Worm (Caenorhabditis elegans): ENCODE measurements around the gene T19C3.7.
A peak's percentile ranks its signal among the peaks of the same experiment; 100 is the strongest.

The T19C3.7 gene

DNA sequence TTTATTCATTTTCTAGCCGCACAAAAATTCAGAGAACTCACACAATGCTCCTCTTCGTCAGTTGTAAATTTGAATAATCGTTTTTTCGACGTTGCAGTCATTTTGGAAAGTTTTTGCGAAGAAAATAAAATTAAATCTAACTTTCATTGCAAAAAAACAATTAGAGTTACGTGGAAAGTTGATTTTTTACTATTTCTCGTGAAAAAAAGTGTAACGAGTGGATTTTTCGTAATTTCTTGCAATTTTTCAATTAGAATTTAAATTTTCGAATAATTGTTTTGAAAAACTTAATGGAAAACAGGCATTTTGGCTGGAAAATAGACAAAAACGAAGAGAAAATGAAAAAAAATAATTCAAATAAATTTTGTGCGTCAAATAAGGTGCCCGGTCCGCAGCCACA is 37.3 kb downstream of the T19C3.7 start, which contains the start of gene Y55B1AR.2:
Y55B1AR.2 (minus strand) TSS at position 101 of the 400 bp plus-strand sequence.
- TF ChIP-seq fkh-2 (tag; optimal IDR thresholded peaks at IDR 0.05) (no peak), mdl-1 (tag; optimal IDR thresholded peaks at IDR 0.05) (no peak), pqm-1 (tag; optimal IDR thresholded peaks at IDR 0.05) (no peak), egl-27 (tag; optimal IDR thresholded peaks at IDR 0.05) (no peak), ceh-9 (tag; optimal IDR thresholded peaks at IDR 0.05) (no peak), lin-39 (tag; optimal IDR thresholded peaks at IDR 0.05) (no peak), nhr-67 (tag; optimal IDR thresholded peaks at IDR 0.05) (no peak), ceh-82 (tag; optimal IDR thresholded peaks at IDR 0.05) (no peak), fos-1 (tag; optimal IDR thresholded peaks at IDR 0.05) (no peak), ZK546.5 (tag; optimal IDR thresholded peaks at IDR 0.05) (no peak)

DNA sequence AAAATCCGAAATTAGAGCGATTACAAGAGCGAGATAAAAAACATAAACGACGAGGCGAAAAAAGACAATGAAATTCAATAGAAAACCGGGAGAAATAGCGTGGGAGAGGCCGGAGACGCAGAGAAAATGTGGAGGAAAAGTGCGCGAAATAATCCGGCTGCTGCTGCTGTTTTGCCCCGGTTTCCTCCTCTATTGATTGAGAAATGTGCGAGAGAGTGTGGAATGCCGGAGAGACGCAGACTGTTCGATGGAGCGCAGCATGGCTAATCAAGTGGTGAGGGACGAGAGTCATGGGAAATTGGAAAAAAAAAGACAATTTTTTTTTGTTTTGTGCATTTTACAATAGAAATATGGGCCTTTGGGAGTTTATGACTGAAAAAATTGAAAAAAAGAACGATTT is 37.8 kb downstream of the T19C3.7 start:
- peak; percentile 15 for TF ChIP-seq pqm-1 (tag; optimal IDR thresholded peaks at IDR 0.05)
- peak; percentile 84 for TF ChIP-seq ceh-28 (tag; optimal IDR thresholded peaks at IDR 0.05)
- TF ChIP-seq aly-2 (tag; optimal IDR thresholded peaks at IDR 0.05) = no peak
- no peak for TF ChIP-seq unc-39 (tag; optimal IDR thresholded peaks at IDR 0.05)
- peak; percentile 69 for TF ChIP-seq nfya-1 (tag; optimal IDR thresholded peaks at IDR 0.05; ENCODE audit: insufficient read depth)
- peak; percentile 64 for TF ChIP-seq nhr-23 (tag; optimal IDR thresholded peaks at IDR 0.05)
- TF ChIP-seq daf-12 (tag; optimal IDR thresholded peaks at IDR 0.05) = no peak
- TF ChIP-seq hmg-11 (tag; optimal IDR thresholded peaks at IDR 0.05) = peak; percentile 96
- no peak for TF ChIP-seq sea-2 (GFP tag; optimal IDR thresholded peaks at IDR 0.05)
- peak; percentile 24 for TF ChIP-seq snpc-4 (tag; optimal IDR thresholded peaks at IDR 0.05)
- TF ChIP-seq ceh-16 (tag; optimal IDR thresholded peaks at IDR 0.05) = no peak
- TF ChIP-seq ztf-11 (tag; optimal IDR thresholded peaks at IDR 0.05) = no peak
- TF ChIP-seq unc-62 (GFP tag; optimal IDR thresholded peaks at IDR 0.05) = no peak
- TF ChIP-seq lin-39 (tag; optimal IDR thresholded peaks at IDR 0.05) = peak; percentile 67
- no peak for TF ChIP-seq ama-1 (optimal IDR thresholded peaks at IDR 0.05)
- no peak for TF ChIP-seq nhr-77 (tag; optimal IDR thresholded peaks at IDR 0.05)
- TF ChIP-seq lin-15B (tag; optimal IDR thresholded peaks at IDR 0.05) = peak; percentile 44
- TF ChIP-seq ceh-82 (tag; optimal IDR thresholded peaks at IDR 0.05) = no peak
- TF ChIP-seq tbx-2 (tag; optimal IDR thresholded peaks at IDR 0.05) = no peak
- no peak for TF ChIP-seq nhr-67 (tag; optimal IDR thresholded peaks at IDR 0.05)
- peak; percentile 81 for TF ChIP-seq fkh-10 (GFP tag; optimal IDR thresholded peaks at IDR 0.05)
- peak; percentile 58 for TF ChIP-seq pha-4 (tag; optimal IDR thresholded peaks at IDR 0.05)
- TF ChIP-seq nhr-12 (tag; optimal IDR thresholded peaks at IDR 0.05) = no peak
- peak; percentile 38 for TF ChIP-seq nhr-25 (tag; optimal IDR thresholded peaks at IDR 0.05)
- TF ChIP-seq elt-1 (tag; optimal IDR thresholded peaks at IDR 0.05) = no peak

DNA sequence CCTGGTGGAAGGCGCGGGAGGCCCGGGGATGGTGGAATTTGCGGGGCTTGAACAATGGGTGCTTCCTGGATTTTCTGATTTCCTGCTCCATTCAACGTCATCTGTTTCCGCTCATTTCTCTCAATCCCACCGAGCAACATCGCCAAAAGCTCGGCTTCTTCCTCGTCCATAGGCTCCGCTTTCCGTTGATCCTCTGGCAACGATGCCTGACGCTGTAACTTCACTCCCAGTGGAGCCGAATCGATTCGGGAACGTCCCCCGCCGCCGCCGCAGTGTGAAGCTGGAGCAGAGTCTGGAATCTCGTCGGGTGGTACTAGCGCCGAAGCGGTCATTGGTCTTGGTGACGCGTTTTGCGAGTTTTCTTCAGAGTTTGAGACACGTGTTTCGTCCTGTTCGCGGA is 40.5 kb downstream of the T19C3.7 start:
- TF ChIP-seq skn-1 (tag; optimal IDR thresholded peaks at IDR 0.05) = no peak
- no peak for TF ChIP-seq nhr-77 (tag; optimal IDR thresholded peaks at IDR 0.05)
- no peak for TF ChIP-seq ceh-16 (tag; optimal IDR thresholded peaks at IDR 0.05)
- TF ChIP-seq lin-15B (tag; optimal IDR thresholded peaks at IDR 0.05) = no peak
- TF ChIP-seq nhr-76 (tag; optimal IDR thresholded peaks at IDR 0.05) = no peak
- no peak for TF ChIP-seq ZK546.5 (tag; optimal IDR thresholded peaks at IDR 0.05)
- no peak for TF ChIP-seq ama-1 (optimal IDR thresholded peaks at IDR 0.05)
- no peak for TF ChIP-seq pqm-1 (tag; optimal IDR thresholded peaks at IDR 0.05)

DNA sequence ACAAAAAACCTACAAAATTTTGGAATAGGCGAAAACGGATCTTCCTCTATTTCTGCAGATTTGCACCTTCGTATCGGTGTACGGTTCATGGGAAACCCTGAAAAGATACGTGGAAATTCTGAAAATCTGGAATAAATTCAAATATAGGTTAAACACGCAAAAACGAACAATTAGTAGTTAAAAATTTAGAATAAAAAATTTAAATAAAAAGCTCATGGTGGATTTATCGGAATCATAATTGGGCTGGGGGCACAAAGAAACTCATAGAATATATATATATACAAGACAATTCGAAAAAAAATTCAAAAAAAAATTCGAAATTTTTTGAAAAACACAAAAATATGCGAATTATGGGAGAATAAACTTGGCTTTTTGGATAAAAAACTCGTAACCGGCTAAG is 49.0 kb downstream of the T19C3.7 start, which contains the start of gene helq-1:
helq-1 (minus strand) TSS at position 101 of the 400 bp plus-strand sequence.
- TF ChIP-seq egl-27 (tag; optimal IDR thresholded peaks at IDR 0.05) = no peak
- TF ChIP-seq eor-1 (tag; optimal IDR thresholded peaks at IDR 0.05) = no peak
- no peak for TF ChIP-seq jun-1 (tag; optimal IDR thresholded peaks at IDR 0.05)
- TF ChIP-seq hmg-11 (tag; optimal IDR thresholded peaks at IDR 0.05) = no peak
- no peak for TF ChIP-seq nhr-77 (tag; optimal IDR thresholded peaks at IDR 0.05)
- no peak for TF ChIP-seq unc-39 (tag; optimal IDR thresholded peaks at IDR 0.05)
- TF ChIP-seq fkh-10 (GFP tag; optimal IDR thresholded peaks at IDR 0.05) = no peak
- TF ChIP-seq nhr-43 (tag; optimal IDR thresholded peaks at IDR 0.05; ENCODE audit: poor library complexity, severe bottlenecking) = no peak
